Worm (Caenorhabditis elegans) whole organism, young adult: ENCODE results near the gene srx-16.

Experiments
- B0261.1 ChIP-seq: sonication (generic microtip); optimal IDR thresholded peaks from 2 replicates; lab custom pipeline; 2016; ENCODE audit warnings: mild to moderate bottlenecking, missing genetic modification characterization, moderate library complexity, missing compliant biosample characterization
- F39B2.1 ChIP-seq: fragments of 200-800 bp; sonication (Bioruptor generic); IDR thresholded peaks from 2 replicates; pipeline ENCODE4 v1.3.6; 2022; ENCODE audit warnings: missing genetic modification reagents, missing genetic modification characterization, missing compliant biosample characterization
- F55B11.4 ChIP-seq: sonication (generic microtip); optimal IDR thresholded peaks from 2 replicates; lab custom pipeline; 2016; ENCODE audit warnings: missing compliant biosample characterization, missing genetic modification characterization, borderline replicate concordance; ENCODE audit not compliant: insufficient read depth
- T07F8.4 ChIP-seq: sonication (generic microtip); optimal IDR thresholded peaks from 2 replicates; lab custom pipeline; 2016; ENCODE audit warnings: mild to moderate bottlenecking, missing genetic modification characterization, moderate library complexity, missing compliant biosample characterization
- T26A5.8 ChIP-seq: sonication (generic microtip); optimal IDR thresholded peaks from 2 replicates; lab custom pipeline; 2016; ENCODE audit warnings: missing genetic modification characterization, missing compliant biosample characterization
- Y53F4B.3 ChIP-seq: fragments of 200-800 bp; sonication (Bioruptor generic); IDR thresholded peaks from 2 replicates; pipeline ENCODE4 v1.3.6; 2022; ENCODE audit warnings: missing genetic modification reagents, missing genetic modification characterization, missing compliant biosample characterization
- Y56A3A.18 ChIP-seq: fragments of 200-800 bp; sonication (Bioruptor generic); IDR thresholded peaks from 2 replicates; pipeline ENCODE4 v1.3.6; 2022; ENCODE audit warnings: missing genetic modification reagents, missing genetic modification characterization, missing compliant biosample characterization
- Y95B8A.8 ChIP-seq: fragments of 200-800 bp; sonication (Bioruptor generic); IDR thresholded peaks from 2 replicates; pipeline ENCODE4 v1.3.6; 2022; ENCODE audit warnings: missing genetic modification reagents, missing genetic modification characterization, missing compliant biosample characterization
- ama-1 ChIP-seq, 3 experiments: fragments of 150-350 bp in 1 of 3; sonication (generic microtip) in 2 of 3; optimal IDR thresholded peaks; 2 replicates each; lab custom pipeline; 2014 to 2018; ENCODE audit warnings: missing biosample characterization in 2 of 3, missing genetic modification characterization in 2 of 3, missing genetic modification reagents in 2 of 3
- atf-7 ChIP-seq: sonication (generic microtip); optimal IDR thresholded peaks from 2 replicates; lab custom pipeline; 2017; ENCODE audit warnings: mild to moderate bottlenecking, missing genetic modification characterization, missing compliant biosample characterization
- cebp-2 ChIP-seq: fragments of 200-800 bp; sonication (Bioruptor generic); IDR thresholded peaks from 2 replicates; pipeline ENCODE4 v1.3.6; 2022; ENCODE audit warnings: missing genetic modification characterization, missing compliant biosample characterization
- ceh-27 ChIP-seq: fragments of 200-800 bp; sonication (Bioruptor generic); optimal IDR thresholded peaks from 2 replicates; lab custom pipeline; 2018; ENCODE audit warnings: mild to moderate bottlenecking, missing genetic modification characterization, moderate library complexity, missing compliant biosample characterization
- ceh-91 ChIP-seq: fragments of 200-800 bp; sonication (Bioruptor generic); IDR thresholded peaks from 2 replicates; pipeline ENCODE4 v1.3.6; 2022; ENCODE audit warnings: missing genetic modification reagents, missing genetic modification characterization, missing compliant biosample characterization
- chd-7 ChIP-seq: sonication (generic microtip); optimal IDR thresholded peaks from 2 replicates; lab custom pipeline; 2016; ENCODE audit warnings: mild to moderate bottlenecking, missing genetic modification characterization, moderate library complexity, missing compliant biosample characterization
- dox-1 ChIP-seq: fragments of 200-800 bp; sonication (Bioruptor generic); IDR thresholded peaks from 2 replicates; pipeline ENCODE4 v1.3.6; 2022; ENCODE audit warnings: missing genetic modification reagents, missing genetic modification characterization, missing compliant biosample characterization
- egl-44 ChIP-seq: fragments of 200-800 bp; sonication (Bioruptor generic); IDR thresholded peaks from 2 replicates; pipeline ENCODE4 v1.3.6; 2022; ENCODE audit warnings: missing genetic modification reagents, missing genetic modification characterization, missing compliant biosample characterization
- hmg-1.2 ChIP-seq: fragments of 200-800 bp; sonication (Bioruptor generic); IDR thresholded peaks from 2 replicates; pipeline ENCODE4 v1.3.6; 2022; ENCODE audit warnings: missing genetic modification reagents, missing genetic modification characterization, missing compliant biosample characterization
- hsf-1 ChIP-seq: fragments of 200-800 bp; sonication (Bioruptor generic); IDR thresholded peaks from 2 replicates; pipeline ENCODE4 v1.3.6; 2022; ENCODE audit warnings: missing genetic modification reagents, missing genetic modification characterization, missing compliant biosample characterization
- lsy-27 ChIP-seq: sonication (generic microtip); optimal IDR thresholded peaks from 2 replicates; lab custom pipeline; 2017; ENCODE audit warnings: missing genetic modification characterization, mild to moderate bottlenecking, missing compliant biosample characterization, antibody characterized with exemption, missing genotype, borderline replicate concordance; ENCODE audit not compliant: insufficient read depth
- nfya-1 ChIP-seq: sonication (generic microtip); optimal IDR thresholded peaks from 2 replicates; lab custom pipeline; 2017; ENCODE audit warnings: antibody characterized with exemption, missing compliant biosample characterization, missing genetic modification characterization, borderline replicate concordance; ENCODE audit not compliant: insufficient read depth
- nhr-179 ChIP-seq: sonication (generic microtip); optimal IDR thresholded peaks from 2 replicates; lab custom pipeline; 2016; ENCODE audit warnings: mild to moderate bottlenecking, missing genetic modification characterization, missing compliant biosample characterization
- nhr-80 ChIP-seq: sonication (generic microtip); optimal IDR thresholded peaks from 2 replicates; lab custom pipeline; 2016; ENCODE audit warnings: missing genetic modification characterization, missing compliant biosample characterization
- pbrm-1 ChIP-seq: fragments of 200-800 bp; sonication (Bioruptor generic); IDR thresholded peaks from 2 replicates; pipeline ENCODE4 v1.3.6; 2022; ENCODE audit warnings: missing genetic modification reagents, missing genetic modification characterization, missing compliant biosample characterization
- repo-1 ChIP-seq: sonication (generic microtip); optimal IDR thresholded peaks from 2 replicates; lab custom pipeline; 2017; ENCODE audit warnings: mild to moderate bottlenecking, missing genetic modification characterization, missing compliant biosample characterization
- snpc-3.4 ChIP-seq: sonication (generic microtip); optimal IDR thresholded peaks from 2 replicates; lab custom pipeline; 2017; ENCODE audit warnings: missing genetic modification characterization, mild to moderate bottlenecking, missing compliant biosample characterization, antibody characterized with exemption, moderate library complexity, missing genotype, missing genetic modification reagents
- tbp1 ChIP-seq: fragments of 200-800 bp; sonication (Bioruptor generic); optimal IDR thresholded peaks from 2 replicates; lab custom pipeline; 2018; ENCODE audit warnings: mild to moderate bottlenecking, missing genetic modification characterization, missing compliant biosample characterization
- unc-62 ChIP-seq: fragments of 150-350 bp; optimal IDR thresholded peaks from 2 replicates; lab custom pipeline; 2014; ENCODE audit warnings: missing biosample characterization, missing genetic modification reagents, missing genetic modification characterization
- ztf-22 ChIP-seq: fragments of 200-800 bp; sonication (Bioruptor generic); optimal IDR thresholded peaks from 2 replicates; lab custom pipeline; 2018; ENCODE audit warnings: mild to moderate bottlenecking, missing genetic modification characterization, moderate library complexity, missing compliant biosample characterization
- ztf-25 ChIP-seq: fragments of 200-800 bp; sonication (Bioruptor generic); IDR thresholded peaks from 2 replicates; pipeline ENCODE4 v1.3.6; 2022; ENCODE audit warnings: missing genetic modification reagents, missing genetic modification characterization, missing compliant biosample characterization
- ztf-26 ChIP-seq: sonication (generic microtip); optimal IDR thresholded peaks from 2 replicates; lab custom pipeline; 2017; ENCODE audit warnings: missing genetic modification characterization, missing compliant biosample characterization
- ztf-3 ChIP-seq: fragments of 200-800 bp; sonication (Bioruptor generic); optimal IDR thresholded peaks from 2 replicates; lab custom pipeline; 2018; ENCODE audit warnings: mild to moderate bottlenecking, missing genetic modification characterization, missing compliant biosample characterization
- ztf-6 ChIP-seq: fragments of 200-800 bp; sonication (Bioruptor generic); IDR thresholded peaks from 2 replicates; pipeline ENCODE4 v1.3.6; 2022; ENCODE audit warnings: missing genetic modification reagents, missing genetic modification characterization, missing compliant biosample characterization

The srx-16 gene

DNA sequence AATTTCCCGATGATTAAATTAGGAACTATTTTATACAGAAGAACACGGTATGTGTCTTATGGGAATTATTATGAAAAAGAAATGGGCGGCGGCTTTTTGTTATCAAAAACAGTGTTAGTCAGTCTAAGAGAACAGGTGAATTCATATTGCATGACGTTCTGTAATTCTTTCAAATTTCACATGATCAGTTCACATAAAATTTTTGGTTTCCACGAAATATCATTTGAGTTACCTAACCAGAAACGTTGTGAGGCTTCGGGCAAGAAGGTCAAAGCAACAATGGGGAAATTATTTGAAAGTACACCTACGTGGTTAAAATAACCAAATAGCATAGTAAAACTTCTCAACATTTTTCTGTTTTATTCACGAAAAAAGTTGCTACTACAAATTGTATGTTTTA lies 40.3 kb upstream of the srx-16 start, which contains the start of gene Y57E12B.10:
Gene Y57E12B.10, minus strand, starts transcription at position 101 of the 400 bp plus-strand sequence.
- TF ChIP-seq ceh-91 (GFP tag; lab: Robert Waterston, UW) (no peak), ceh-27 (GFP tag; lab: Kevin White, UChicago) (no peak), nfya-1 (no peak), chd-7 (no peak), ama-1 (optimal IDR thresholded peaks at IDR 0.05; lab: Kevin White, UChicago) (no peak), ama-1 (GFP tag; optimal IDR thresholded peaks at IDR 0.05; lab: Kevin White, UChicago) (no peak), F55B11.4 (tag; lab: Kevin White, UChicago) (no peak)

DNA sequence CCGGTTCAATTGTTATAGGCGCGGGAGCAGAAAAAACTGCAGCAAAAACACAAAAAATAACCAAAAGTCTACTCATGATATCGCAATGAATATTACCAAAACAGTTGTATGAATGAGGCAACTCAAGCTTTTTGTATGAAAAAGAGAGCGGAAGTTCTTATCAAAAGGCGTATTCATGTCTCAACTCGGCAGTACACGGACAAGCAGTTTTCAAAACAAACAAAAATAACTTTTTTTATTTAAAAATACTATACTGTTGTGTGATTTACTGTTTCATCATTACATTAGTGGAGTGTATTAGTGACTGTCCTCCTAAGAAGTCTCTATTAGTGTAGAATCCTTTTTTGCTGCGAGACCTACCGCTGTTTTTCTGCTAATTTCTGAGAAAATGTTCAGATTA lies 28.7 kb upstream of the srx-16 start, which contains the start of gene Y57E12B.4:
Gene Y57E12B.4, minus strand, starts transcription at position 101 of the 400 bp plus-strand sequence.
- no peak for TF ChIP-seq Y53F4B.3 (GFP tag; lab: Robert Waterston, UW)
- TF ChIP-seq B0261.1 (tag; lab: Kevin White, UChicago): no peak
- TF ChIP-seq Y56A3A.18: no peak
- no peak for TF ChIP-seq Y95B8A.8
- no peak for TF ChIP-seq ztf-25 (GFP tag; lab: Robert Waterston, UW)
- no peak for TF ChIP-seq dox-1 (GFP tag; lab: Robert Waterston, UW)
- TF ChIP-seq ztf-6 (GFP tag; lab: Robert Waterston, UW): no peak
- no peak for TF ChIP-seq T26A5.8 (tag; lab: Kevin White, UChicago)
- TF ChIP-seq snpc-3.4 (tag; lab: Kevin White, UChicago): no peak
- no peak for TF ChIP-seq F55B11.4 (tag; lab: Kevin White, UChicago)
- no peak for TF ChIP-seq T07F8.4 (tag; lab: Kevin White, UChicago)
- TF ChIP-seq nhr-80 (tag; lab: Kevin White, UChicago): no peak

DNA sequence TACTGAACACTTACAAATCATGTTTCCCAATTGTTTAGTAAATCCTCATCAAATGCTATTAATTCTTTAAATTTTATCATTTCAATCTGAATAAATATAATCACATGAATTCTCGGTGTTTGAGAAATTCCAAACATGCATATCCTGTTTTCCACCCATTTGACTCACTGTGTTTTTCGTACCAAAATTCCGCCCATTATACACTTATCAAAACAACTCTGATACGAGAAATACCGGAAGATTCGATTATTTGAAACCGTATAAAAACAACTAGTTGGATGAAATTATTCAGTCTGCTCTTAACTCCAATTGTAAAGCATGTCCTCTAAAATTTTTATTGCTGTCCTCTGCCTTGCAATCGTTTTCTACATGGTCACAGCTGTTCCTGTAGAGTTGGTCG lies 27.9 kb upstream of the srx-16 start, which contains the start of gene Y57E12B.1:
Gene Y57E12B.1, plus strand, starts transcription at position 301 of the 400 bp plus-strand sequence.
- TF ChIP-seq F55B11.4 (tag; lab: Kevin White, UChicago) (no peak), ztf-3 (GFP tag; lab: Kevin White, UChicago) (no peak)

DNA sequence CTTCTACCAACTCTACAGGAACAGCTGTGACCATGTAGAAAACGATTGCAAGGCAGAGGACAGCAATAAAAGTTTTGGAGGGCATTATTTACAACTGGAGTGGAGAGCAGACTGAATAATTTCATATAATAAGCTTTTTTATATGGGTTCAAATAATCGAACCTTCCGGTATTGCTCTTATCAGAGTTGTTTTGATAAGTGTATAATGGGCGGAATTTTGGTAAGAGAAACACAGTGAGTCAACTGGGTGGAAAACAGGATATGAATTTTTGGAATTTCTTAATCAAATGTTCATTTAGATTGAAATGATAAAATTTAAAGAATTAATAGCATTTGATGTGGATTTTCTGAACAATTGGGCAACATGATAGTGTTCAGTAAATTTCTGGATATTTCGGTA lies 26.4 kb upstream of the srx-16 start, which contains the start of gene Y57E12B.11:
Gene Y57E12B.11, minus strand, starts transcription at position 101 of the 400 bp plus-strand sequence.
- TF ChIP-seq pbrm-1 (GFP tag; lab: Robert Waterston, UW) (no peak), ztf-26 (tag; lab: Kevin White, UChicago) (no peak), hsf-1 (GFP tag; lab: Robert Waterston, UW) (no peak)

DNA sequence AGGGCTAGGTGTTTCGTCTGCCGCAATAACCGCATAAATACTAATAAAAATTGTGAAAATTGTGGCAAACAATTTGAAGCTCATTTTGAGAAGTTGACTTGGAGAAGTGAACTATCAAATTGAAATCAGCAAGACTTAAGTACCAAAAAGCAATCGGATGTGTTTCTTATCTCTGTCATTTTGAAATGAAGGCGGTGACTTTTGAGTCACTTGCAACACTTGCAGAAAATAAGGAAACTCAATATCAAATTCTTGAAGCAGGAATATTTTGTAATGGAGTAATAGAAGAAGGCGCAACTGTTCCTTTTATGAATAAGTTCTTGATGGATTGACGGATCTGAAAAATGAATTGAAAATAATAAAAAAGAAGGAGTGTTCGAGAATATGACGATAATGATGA lies 24.8 kb upstream of the srx-16 start, which contains the start of gene T07H8.11:
Gene T07H8.11, minus strand, starts transcription at position 101 of the 400 bp plus-strand sequence.
- no peak for TF ChIP-seq B0261.1 (tag; lab: Kevin White, UChicago)
- TF ChIP-seq egl-44 (GFP tag; lab: Robert Waterston, UW): no peak
- no peak for TF ChIP-seq hmg-1.2 (GFP tag; lab: Robert Waterston, UW)
- no peak for TF ChIP-seq nhr-179 (tag; lab: Kevin White, UChicago)
- no peak for TF ChIP-seq atf-7 (tag; lab: Kevin White, UChicago)
- no peak for TF ChIP-seq cebp-2 (GFP tag; lab: Robert Waterston, UW)
- no peak for TF ChIP-seq repo-1 (tag; lab: Kevin White, UChicago)
- TF ChIP-seq nhr-80 (tag; lab: Kevin White, UChicago): no peak
- TF ChIP-seq Y56A3A.18: no peak
- no peak for TF ChIP-seq chd-7
- no peak for TF ChIP-seq unc-62 (GFP tag; lab: Kevin White, UChicago)
- no peak for TF ChIP-seq tbp1
- no peak for TF ChIP-seq ztf-22
- no peak for TF ChIP-seq F39B2.1 (GFP tag; lab: Robert Waterston, UW)
- TF ChIP-seq lsy-27 (tag; lab: Kevin White, UChicago): no peak
